Worm (Caenorhabditis elegans) whole organism, L4 larva: ENCODE measurements around the gene F11A10.5.
A peak's percentile ranks its signal among the peaks of the same experiment; 100 is the strongest.

Source experiments
- D1046.2 ChIP-seq: fragments of 200-800 bp; sonication (Bioruptor generic); IDR thresholded peaks from 2 replicates; pipeline ENCODE4 v1.3.6; 2022; ENCODE audit warnings: missing genetic modification characterization, missing compliant biosample characterization
- F49E8.2 ChIP-seq: sonication (generic microtip); optimal IDR thresholded peaks from 2 replicates; lab custom pipeline; 2016; ENCODE audit warnings: missing compliant biosample characterization, mild to moderate bottlenecking, missing genetic modification characterization, borderline replicate concordance
- Y48G9A.11 ChIP-seq: fragments of 200-800 bp; sonication (Bioruptor generic); IDR thresholded peaks from 2 replicates; pipeline ENCODE4 v1.3.6; 2022; ENCODE audit warnings: missing genetic modification reagents, missing genetic modification characterization, missing compliant biosample characterization
- aha-1 ChIP-seq: fragments of 150-350 bp; peaks from one replicate; lab custom pipeline; 2014; ENCODE audit warnings: missing biosample characterization, missing genetic modification characterization
- ama-1 ChIP-seq: fragments of 150-350 bp; optimal IDR thresholded peaks from 2 replicates; lab custom pipeline; 2014; ENCODE audit warnings: inconsistent platforms, mixed read lengths
- ceh-44 ChIP-seq: fragments of 200-800 bp; sonication (Bioruptor generic); IDR thresholded peaks from 2 replicates; pipeline ENCODE4 v1.3.6; 2022; ENCODE audit warnings: missing genetic modification reagents, missing genetic modification characterization, missing compliant biosample characterization
- ceh-62 ChIP-seq: sonication (generic microtip); optimal IDR thresholded peaks from 2 replicates; lab custom pipeline; 2017; ENCODE audit warnings: missing biosample characterization, missing genetic modification characterization
- daf-12 ChIP-seq: fragments of 150-350 bp; optimal IDR thresholded peaks from 2 replicates; lab custom pipeline; 2014; ENCODE audit warnings: missing biosample characterization, missing genetic modification reagents, missing genetic modification characterization
- daf-16 ChIP-seq, 3 experiments: sonication (generic microtip); optimal IDR thresholded peaks; 2 replicates each; lab custom pipeline; 2016 to 2017; ENCODE audit warnings: missing genetic modification characterization in 3 of 3, missing genetic modification reagents in 3 of 3, mild to moderate bottlenecking in 2 of 3, missing compliant biosample characterization in 2 of 3, missing biosample characterization in 1 of 3, moderate library complexity in 1 of 3
- daf-8 ChIP-seq: fragments of 200-800 bp; sonication (Bioruptor generic); IDR thresholded peaks from 2 replicates; pipeline ENCODE4 v1.3.6; 2022; ENCODE audit warnings: missing genetic modification characterization, missing compliant biosample characterization
- dmd-6 ChIP-seq: fragments of 200-800 bp; sonication (Bioruptor generic); IDR thresholded peaks from 2 replicates; pipeline ENCODE4 v1.3.6; 2022; ENCODE audit warnings: missing genetic modification reagents, missing genetic modification characterization, missing compliant biosample characterization
- dpl-1 ChIP-seq: fragments of 150-350 bp; optimal IDR thresholded peaks from 2 replicates; lab custom pipeline; 2014; ENCODE audit warnings: missing biosample characterization, missing genetic modification reagents, missing genetic modification characterization
- duxl-1 ChIP-seq: sonication (generic microtip); optimal IDR thresholded peaks from 2 replicates; lab custom pipeline; 2016; ENCODE audit warnings: mild to moderate bottlenecking, missing genetic modification characterization, moderate library complexity, missing compliant biosample characterization; ENCODE audit not compliant: poor library complexity
- dve-1 ChIP-seq: sonication (generic microtip); optimal IDR thresholded peaks from 2 replicates; lab custom pipeline; 2017; ENCODE audit warnings: antibody characterized with exemption, mild to moderate bottlenecking, missing genetic modification characterization, missing compliant biosample characterization; ENCODE audit not compliant: insufficient read depth
- egl-43 ChIP-seq: fragments of 200-800 bp; sonication (Bioruptor generic); IDR thresholded peaks from 2 replicates; pipeline ENCODE4 v1.3.6; 2022; ENCODE audit warnings: missing genetic modification reagents, missing genetic modification characterization, missing compliant biosample characterization
- gei-8 ChIP-seq: fragments of 200-800 bp; sonication (Bioruptor generic); optimal IDR thresholded peaks from 2 replicates; lab custom pipeline; 2018; ENCODE audit warnings: mild to moderate bottlenecking, missing genetic modification characterization, missing compliant biosample characterization
- hif-1 ChIP-seq, 2 experiments: sonication (generic microtip); optimal IDR thresholded peaks; 2 replicates each; lab custom pipeline; 2016 to 2017; ENCODE audit warnings: missing compliant biosample characterization in 2 of 2, missing genetic modification characterization in 2 of 2, missing genetic modification reagents in 2 of 2, missing genotype in 2 of 2, mild to moderate bottlenecking in 1 of 2
- hlh-11 ChIP-seq: fragments of 200-800 bp; sonication (Bioruptor generic); optimal IDR thresholded peaks from 2 replicates; lab custom pipeline; 2018; ENCODE audit warnings: mild to moderate bottlenecking, missing genetic modification characterization, missing compliant biosample characterization
- hlh-30 ChIP-seq: sonication (generic microtip); optimal IDR thresholded peaks from 2 replicates; lab custom pipeline; 2017; ENCODE audit warnings: antibody characterized with exemption, mild to moderate bottlenecking, missing genetic modification characterization, missing compliant biosample characterization; ENCODE audit not compliant: insufficient read depth
- lim-7 ChIP-seq: fragments of 200-800 bp; sonication (Bioruptor generic); IDR thresholded peaks from 2 replicates; pipeline ENCODE4 v1.3.6; 2022; ENCODE audit warnings: missing genetic modification characterization, missing compliant biosample characterization
- lin-13 ChIP-seq: fragments of 150-350 bp; optimal IDR thresholded peaks from 2 replicates; lab custom pipeline; 2014; ENCODE audit warnings: missing biosample characterization, missing genetic modification reagents, missing genetic modification characterization
- lin-38 ChIP-seq: fragments of 200-800 bp; sonication (Bioruptor generic); IDR thresholded peaks from 2 replicates; pipeline ENCODE4 v1.3.6; 2022; ENCODE audit warnings: missing genetic modification reagents, missing genetic modification characterization, missing compliant biosample characterization
- lsy-2 ChIP-seq, 2 experiments: fragments of 150-350 bp in 1 of 2; sonication (generic microtip) in 1 of 2; optimal IDR thresholded peaks; 2 replicates each; lab custom pipeline; 2014 to 2017; ENCODE audit warnings: missing biosample characterization in 2 of 2, missing genetic modification characterization in 2 of 2
- madf-5 ChIP-seq, 2 experiments: fragments of 200-800 bp; sonication (Bioruptor generic); IDR thresholded peaks; 2 replicates each; pipeline ENCODE4 v1.3.6; 2022; ENCODE audit warnings: missing compliant biosample characterization in 2 of 2, missing genetic modification characterization in 2 of 2
- madf-9 ChIP-seq: fragments of 200-800 bp; sonication (Bioruptor generic); conservative IDR thresholded peaks from 2 replicates; pipeline ENCODE4 v1.3.6; 2022; ENCODE audit warnings: missing genetic modification reagents, missing genetic modification characterization, missing compliant biosample characterization
- mdl-1 ChIP-seq, 2 experiments: fragments of 150-350 bp in 1 of 2; sonication (generic microtip) in 1 of 2; optimal IDR thresholded peaks; 2 replicates each; lab custom pipeline; 2014 to 2017; ENCODE audit warnings: missing biosample characterization in 2 of 2, missing genetic modification characterization in 2 of 2
- mep-1 ChIP-seq: fragments of 150-350 bp; sonication (generic microtip); optimal IDR thresholded peaks from 3 replicates; lab custom pipeline; 2014; ENCODE audit warnings: missing biosample characterization, missing genetic modification characterization
- mes-2 ChIP-seq: sonication (generic microtip); optimal IDR thresholded peaks from 2 replicates; lab custom pipeline; 2016; ENCODE audit warnings: missing genotype, mild to moderate bottlenecking, missing genetic modification characterization, missing compliant biosample characterization; ENCODE audit not compliant: poor library complexity, severe bottlenecking
- mxl-2 ChIP-seq: fragments of 200-800 bp; sonication (Bioruptor generic); conservative IDR thresholded peaks from 2 replicates; pipeline ENCODE4 v1.3.6; 2022; ENCODE audit warnings: missing genetic modification reagents, missing genetic modification characterization, missing compliant biosample characterization
- mxl-3 ChIP-seq: fragments of 200-800 bp; sonication (Bioruptor generic); optimal IDR thresholded peaks from 2 replicates; lab custom pipeline; 2018; ENCODE audit warnings: mild to moderate bottlenecking, missing genetic modification characterization, missing compliant biosample characterization
- nhr-10 ChIP-seq: fragments of 150-350 bp; optimal IDR thresholded peaks from 2 replicates; lab custom pipeline; 2014; ENCODE audit warnings: missing biosample characterization, missing genetic modification characterization
- nhr-237 ChIP-seq: sonication (generic microtip); optimal IDR thresholded peaks from 2 replicates; lab custom pipeline; 2017; ENCODE audit warnings: missing biosample characterization, missing genetic modification characterization
- nhr-25 ChIP-seq: sonication (generic microtip); optimal IDR thresholded peaks from 2 replicates; lab custom pipeline; 2017; ENCODE audit warnings: missing genetic modification characterization, mild to moderate bottlenecking, missing compliant biosample characterization, antibody characterized with exemption, moderate library complexity, borderline replicate concordance; ENCODE audit not compliant: insufficient read depth
- nhr-6 ChIP-seq: fragments of 150-350 bp; optimal IDR thresholded peaks from 2 replicates; lab custom pipeline; 2014; ENCODE audit warnings: missing biosample characterization, missing genetic modification characterization
- nhr-77 ChIP-seq: fragments of 150-350 bp; optimal IDR thresholded peaks from 2 replicates; lab custom pipeline; 2014; ENCODE audit warnings: missing biosample characterization, missing genetic modification characterization
- php-3 ChIP-seq: fragments of 200-800 bp; sonication (Bioruptor generic); IDR thresholded peaks from 2 replicates; pipeline ENCODE4 v1.3.6; 2022; ENCODE audit warnings: missing genetic modification reagents, missing genetic modification characterization, missing compliant biosample characterization
- saeg-2 ChIP-seq: fragments of 200-800 bp; sonication (Bioruptor generic); IDR thresholded peaks from 2 replicates; pipeline ENCODE4 v1.3.6; 2022; ENCODE audit warnings: missing genetic modification reagents, missing genetic modification characterization, missing compliant biosample characterization
- skn-1 ChIP-seq: fragments of 150-350 bp; optimal IDR thresholded peaks from 2 replicates; lab custom pipeline; 2014; ENCODE audit warnings: missing biosample characterization, missing genetic modification characterization
- snpc-1.2 ChIP-seq: fragments of 200-800 bp; sonication (Bioruptor generic); IDR thresholded peaks from 2 replicates; pipeline ENCODE4 v1.3.6; 2022; ENCODE audit warnings: missing genetic modification reagents, missing genetic modification characterization, missing compliant biosample characterization
- spr-1 ChIP-seq: sonication (generic microtip); optimal IDR thresholded peaks from 2 replicates; lab custom pipeline; 2016; ENCODE audit warnings: mild to moderate bottlenecking, missing genetic modification characterization, missing compliant biosample characterization
- tag-97 ChIP-seq: fragments of 200-800 bp; sonication (Bioruptor generic); IDR thresholded peaks from 2 replicates; pipeline ENCODE4 v1.3.6; 2022; ENCODE audit warnings: missing genetic modification characterization, missing compliant biosample characterization
- unc-130 ChIP-seq: sonication (generic microtip); optimal IDR thresholded peaks from 2 replicates; lab custom pipeline; 2016; ENCODE audit warnings: missing genetic modification reagents, missing genetic modification characterization, missing compliant biosample characterization
- unc-62 ChIP-seq, 3 experiments: fragments of 150-350 bp in 1 of 3; sonication (generic microtip); optimal IDR thresholded peaks in 2 of 3; peaks in 1 of 3; 1 replicate in 1 of 3; 2 replicates in 2 of 3; lab custom pipeline; 2014 to 2017; ENCODE audit warnings: missing biosample characterization in 3 of 3, missing genetic modification characterization in 3 of 3, missing genetic modification reagents in 3 of 3, missing genotype in 1 of 3
- vab-7 ChIP-seq: fragments of 200-800 bp; sonication (Bioruptor generic); IDR thresholded peaks from 2 replicates; pipeline ENCODE4 v1.3.6; 2022; ENCODE audit warnings: missing genetic modification reagents, missing genetic modification characterization, missing compliant biosample characterization
- zfp-2 ChIP-seq: sonication (generic microtip); optimal IDR thresholded peaks from 2 replicates; lab custom pipeline; 2016; ENCODE audit warnings: mild to moderate bottlenecking, missing genetic modification characterization, missing compliant biosample characterization
- zip-11 ChIP-seq: fragments of 200-800 bp; sonication (Bioruptor generic); IDR thresholded peaks from 2 replicates; pipeline ENCODE4 v1.3.6; 2022; ENCODE audit warnings: missing genetic modification characterization, missing compliant biosample characterization
- zip-2 ChIP-seq: fragments of 150-350 bp; optimal IDR thresholded peaks from 2 replicates; lab custom pipeline; 2014; ENCODE audit warnings: missing biosample characterization, missing genetic modification characterization

F11A10.5 gene

ce11 chrIV:12086498-12086897 lies 7.4 kb upstream of the F11A10.5 start (continued):
- TF ChIP-seq hlh-30 (tag; lab: Kevin White, UChicago) (peak; percentile 88), madf-9 (GFP tag; lab: Robert Waterston, UW) (peak; percentile 69; the same call in 1 of the 2 replicates), nhr-77 (peak; percentile 43), lim-7 (GFP tag; lab: Robert Waterston, UW) (peak; percentile 93), vab-7 (GFP tag; lab: Robert Waterston, UW) (peak; percentile 95), unc-62 (GFP tag; optimal IDR thresholded peaks at IDR 0.05 in 1 of 2; lab: Kevin White, UChicago) (no peak), unc-62 (tag; optimal IDR thresholded peaks at IDR 0.05; lab: Kevin White, UChicago) (no peak), F49E8.2 (peak; percentile 76), duxl-1 (no peak), egl-43 (peak; percentile 98), ceh-44 (GFP tag; lab: Robert Waterston, UW) (peak; percentile 59; the same call in 1 of the 2 replicates), daf-16 (GFP tag; optimal IDR thresholded peaks at IDR 0.05; lab: Kevin White, UChicago) (peak; percentile 66 to 85), daf-16 (tag; optimal IDR thresholded peaks at IDR 0.05; lab: Kevin White, UChicago) (peak; percentile 64), spr-1 (tag; lab: Kevin White, UChicago) (peak; percentile 73), nhr-237 (tag; lab: Kevin White, UChicago) (peak; percentile 17), tag-97 (GFP tag; lab: Robert Waterston, UW) (no peak), lin-13 (GFP tag; lab: Kevin White, UChicago) (peak; percentile 77), daf-12 (tag; lab: Kevin White, UChicago) (no peak), ceh-62 (tag; lab: Kevin White, UChicago) (no peak), D1046.2 (GFP tag; lab: Robert Waterston, UW) (peak; percentile 92), zip-11 (GFP tag; lab: Robert Waterston, UW) (peak; percentile 67; the same call in 1 of the 2 replicates), php-3 (GFP tag; lab: Robert Waterston, UW) (peak; percentile 75), daf-8 (peak; percentile 47; the same call in 1 of the 2 replicates), mxl-2 (peak; percentile 66), mxl-3 (GFP tag; lab: Kevin White, UChicago) (peak; percentile 84), unc-130 (peak; percentile 71), madf-5 (GFP tag; IDR thresholded peaks at IDR 0.05; lab: Robert Waterston, UW) (peak; percentile 47 to 91; a peak in 2 of 4 replicates)

- TF ChIP-seq hif-1 (tag; optimal IDR thresholded peaks at IDR 0.05; lab: Kevin White, UChicago) (no peak), zfp-2 (tag; lab: Kevin White, UChicago) (no peak), dve-1 (peak; percentile 20), ama-1 (lab: Kevin White, UChicago) (peak; percentile 84), aha-1 (tag; lab: Kevin White, UChicago) (peak; percentile 44), nhr-25 (tag; lab: Kevin White, UChicago) (no peak), unc-62 (GFP tag; optimal IDR thresholded peaks at IDR 0.05 in 1 of 2; lab: Kevin White, UChicago) (peak in 1 of 2 experiments; percentile 37), unc-62 (tag; optimal IDR thresholded peaks at IDR 0.05; lab: Kevin White, UChicago) (no peak), skn-1 (tag; lab: Kevin White, UChicago) (no peak), mes-2 (tag; lab: Kevin White, UChicago) (peak; percentile 62), nhr-10 (tag; lab: Kevin White, UChicago) (no peak), mdl-1 (tag; optimal IDR thresholded peaks at IDR 0.05; lab: Kevin White, UChicago) (peak in 1 of 2 experiments; percentile 21), snpc-1.2 (GFP tag; lab: Robert Waterston, UW) (no peak), zip-2 (tag; lab: Kevin White, UChicago) (no peak), php-3 (GFP tag; lab: Robert Waterston, UW) (0 out of 2 replicates have a peak, but pooled peaks have one; percentile 15), dmd-6 (GFP tag; lab: Robert Waterston, UW) (0 out of 2 replicates have a peak, but pooled peaks have one; percentile 9), saeg-2 (GFP tag; lab: Robert Waterston, UW) (0 out of 2 replicates have a peak, but pooled peaks have one; percentile 14), lsy-2 (tag; optimal IDR thresholded peaks at IDR 0.05; lab: Kevin White, UChicago) (peak in 1 of 2 experiments; percentile 50), D1046.2 (GFP tag; lab: Robert Waterston, UW) (no peak), dpl-1 (GFP tag; lab: Kevin White, UChicago) (peak; percentile 41), Y48G9A.11 (0 out of 2 replicates have a peak, but pooled peaks have one; percentile 21), daf-16 (GFP tag; optimal IDR thresholded peaks at IDR 0.05; lab: Kevin White, UChicago) (no peak), daf-16 (tag; optimal IDR thresholded peaks at IDR 0.05; lab: Kevin White, UChicago) (peak; percentile 17), nhr-6 (tag; lab: Kevin White, UChicago) (peak; percentile 16), gei-8 (GFP tag; lab: Kevin White, UChicago) (no peak), egl-43 (no peak), hlh-11 (tag; lab: Kevin White, UChicago) (peak; percentile 26), mep-1 (tag; lab: Kevin White, UChicago) (peak; percentile 51), lin-38 (GFP tag; lab: Robert Waterston, UW) (peak; percentile 70), zip-11 (GFP tag; lab: Robert Waterston, UW) (no peak)
Observed at ce11 chrIV:12088898-12089297, 5.0 kb upstream of the F11A10.5 start.
